Fruit fly (Drosophila melanogaster): ENCODE data around the gene CG13392.
A peak's percentile ranks its signal among the peaks of the same experiment; 100 is the strongest.

CG13392 gene

dm6 chr2L:8384985-8385519, 2.4 kb upstream of the CG13392 start:
- no peak for TF ChIP-seq noc (tag; optimal IDR thresholded peaks at IDR 0.05)

DNA sequence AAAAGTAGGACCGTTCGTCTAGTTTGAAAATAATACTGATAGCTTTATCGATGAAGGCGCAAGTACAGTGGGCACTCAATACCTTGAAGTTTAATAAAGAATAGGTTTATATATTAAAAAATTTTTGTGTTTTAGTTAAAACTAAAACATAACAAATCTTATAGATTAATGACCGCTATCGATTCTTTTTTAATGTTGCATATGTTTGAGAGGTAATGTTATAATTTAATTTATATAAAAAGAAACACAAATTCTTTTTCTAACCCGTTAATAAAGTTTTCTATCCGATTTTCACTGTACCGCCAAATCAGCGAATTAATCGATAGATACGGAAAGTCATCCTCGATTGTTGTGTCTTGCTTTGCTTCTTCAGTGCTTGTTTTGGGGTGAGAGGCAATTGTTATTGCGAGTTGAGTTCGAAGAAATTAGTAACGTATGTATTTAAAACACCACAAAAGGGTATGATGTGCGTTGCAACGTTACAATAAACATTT, 1.5 kb upstream of the CG13392 start, which contains the start of the genes Dad1 and CG13384:
Dad1 (minus strand) TSS at position 30 of the 494 bp plus-strand sequence.
CG13384 (plus strand) TSS at position 348 of the 494 bp plus-strand sequence.
- peak; percentile 97 for TF ChIP-seq noc (tag; optimal IDR thresholded peaks at IDR 0.05)

- TF ChIP-seq noc (tag; optimal IDR thresholded peaks at IDR 0.05) = peak; percentile 70
Measured at dm6 chr2L:8381508-8382036, 1.0 kb downstream of the CG13392 start, which contains the start of gene AlaRS. AlaRS (minus strand) TSS chr2L:8381764.

dm6 chr2L:8376717-8377116, 5.9 kb downstream of the CG13392 start, which contains the start of the genes CG13390 and CG17294:
CG13390 (minus strand) TSS chr2L:8376797.
CG17294 (plus strand) TSS chr2L:8377035.
- peak; percentile 99 for TF ChIP-seq noc (tag; optimal IDR thresholded peaks at IDR 0.05)

DNA sequence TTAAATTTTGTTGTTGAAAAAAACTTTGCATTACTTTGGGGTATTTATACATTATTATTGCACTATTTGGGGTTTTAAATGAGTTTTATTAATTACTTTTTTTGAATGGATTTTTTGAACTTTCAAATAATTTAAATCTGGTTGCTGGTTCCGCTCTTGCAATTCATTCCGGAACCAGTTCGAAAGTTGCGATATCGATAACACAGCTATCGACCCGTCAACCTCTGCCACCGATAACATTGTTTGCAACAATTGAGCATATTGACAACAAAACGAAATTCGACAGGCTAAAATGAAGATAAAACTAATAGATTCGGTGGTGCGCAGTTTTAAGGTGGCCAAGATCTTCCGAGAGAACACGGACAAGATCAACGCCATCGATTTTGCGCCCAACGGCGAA, 8.4 kb downstream of the CG13392 start, which contains the start of gene Wdr82:
Wdr82 (plus strand) TSS at position 227 of the 400 bp plus-strand sequence.
- TF ChIP-seq noc (tag; optimal IDR thresholded peaks at IDR 0.05) = no peak

DNA sequence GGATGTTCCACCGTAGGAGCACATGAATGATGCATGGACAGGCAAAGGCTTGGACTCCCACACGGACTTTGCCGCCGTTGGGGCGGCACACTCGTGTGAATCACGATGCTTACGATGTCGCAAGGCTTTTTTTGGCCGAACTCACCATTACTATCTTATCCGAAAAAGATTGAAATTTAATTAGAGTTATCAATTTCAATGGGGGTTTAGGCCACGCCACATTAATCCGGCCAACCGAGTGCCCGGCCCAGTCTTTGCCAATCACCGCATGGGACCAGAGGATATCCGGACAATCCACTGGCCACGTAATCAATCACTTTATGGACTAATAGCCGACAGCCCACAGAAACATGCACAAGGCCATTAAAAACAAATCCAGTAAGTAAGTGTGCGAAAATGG, 10.4 kb downstream of the CG13392 start:
- no peak for TF ChIP-seq noc (tag; optimal IDR thresholded peaks at IDR 0.05)

- TF ChIP-seq noc (tag; optimal IDR thresholded peaks at IDR 0.05) = no peak
Measured at dm6 chr2L:8371354-8371937, 11.2 kb downstream of the CG13392 start.

- peak; percentile 70 for TF ChIP-seq noc (tag; optimal IDR thresholded peaks at IDR 0.05)
Measured at dm6 chr2L:8370364-8371326, 12.0 kb downstream of the CG13392 start, which contains the start of gene CG17292. CG17292 (plus strand) TSS chr2L:8370454.

DNA sequence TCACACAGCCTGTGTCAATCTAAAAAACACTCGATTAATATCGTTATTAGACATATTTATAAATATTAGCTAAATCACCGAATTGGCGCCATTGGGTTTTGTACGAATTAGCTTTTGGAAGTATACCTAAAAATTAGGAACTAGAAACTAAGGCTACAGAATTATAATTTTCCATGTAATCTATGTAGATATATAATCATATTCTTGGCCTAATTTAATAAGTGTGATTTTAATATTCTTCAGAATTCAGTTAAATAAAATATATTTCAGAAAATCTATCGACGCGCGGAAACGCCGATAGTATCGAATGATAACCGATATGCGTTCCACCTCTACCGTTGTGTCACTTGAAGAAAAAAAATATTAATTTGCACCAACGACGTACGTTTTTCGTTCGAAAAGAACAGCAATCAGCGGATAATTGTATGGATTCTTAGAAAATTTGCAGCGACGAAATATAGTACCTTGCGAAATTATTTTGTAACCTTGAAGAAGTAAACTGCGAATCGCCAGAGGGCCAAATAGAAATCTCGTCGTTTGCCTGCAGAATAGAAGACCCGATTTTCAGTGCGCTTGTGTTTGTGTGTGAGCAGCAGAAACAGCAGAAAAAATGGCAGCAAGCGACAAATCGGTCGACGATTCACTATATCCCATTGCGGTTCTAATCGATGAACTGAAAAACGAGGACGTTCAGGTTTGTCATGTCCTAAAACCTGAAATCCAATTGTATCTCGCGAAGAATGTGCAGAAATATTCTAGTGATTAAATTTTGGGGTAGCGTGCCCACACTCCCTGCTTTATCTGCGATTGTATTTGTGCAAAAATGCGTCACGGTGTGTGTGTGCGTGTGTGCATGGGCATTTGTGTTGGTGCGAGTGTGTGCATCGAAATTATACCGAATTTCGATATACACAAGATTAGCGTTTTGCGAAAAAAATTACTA, 16.6 kb downstream of the CG13392 start, which contains the start of gene Pp2A-29B:
Pp2A-29B (plus strand) TSS at position 338 of the 943 bp plus-strand sequence.
- no peak for TF ChIP-seq noc (tag; optimal IDR thresholded peaks at IDR 0.05)

- TF ChIP-seq noc (tag; optimal IDR thresholded peaks at IDR 0.05) = peak; percentile 31
Measured at dm6 chr2L:8364006-8364956, 18.3 kb downstream of the CG13392 start, which contains the start of the genes RpS13 and CSN8. RpS13 (minus strand) TSS chr2L:8364662. CSN8 (plus strand) TSS chr2L:8364855.

- no peak for TF ChIP-seq noc (tag; optimal IDR thresholded peaks at IDR 0.05)
Measured at dm6 chr2L:8362955-8363285, 19.7 kb downstream of the CG13392 start.

DNA sequence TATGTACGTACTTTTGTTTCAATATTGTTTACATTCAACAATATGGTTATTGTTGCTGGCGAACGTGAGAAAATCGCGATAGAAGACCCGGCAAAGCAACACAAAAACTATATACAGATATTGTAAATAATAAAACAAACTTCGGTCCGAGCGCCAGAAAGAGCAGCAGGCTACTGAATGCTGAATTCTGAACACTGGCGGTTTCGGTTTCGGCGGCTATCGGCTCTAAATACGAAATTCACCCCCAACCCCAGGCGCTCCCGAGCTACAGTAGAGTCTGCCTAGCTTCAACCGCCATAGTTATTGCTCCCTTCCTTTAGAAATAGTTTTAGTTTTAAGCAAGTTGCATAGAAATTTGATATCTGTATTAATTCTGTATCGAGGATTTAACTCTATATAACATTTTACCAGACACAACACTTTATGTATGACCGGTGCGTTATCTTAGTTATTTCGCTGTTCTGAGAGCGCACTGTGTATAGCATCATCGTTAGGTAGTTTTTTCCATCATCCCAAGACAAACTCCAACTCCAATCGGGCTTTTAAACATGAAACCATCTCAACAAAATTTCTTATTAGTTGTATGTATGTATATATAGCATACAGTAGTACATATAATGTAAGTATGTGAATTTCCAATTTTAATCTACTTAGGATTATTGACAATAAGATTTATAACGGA, 20.2 kb downstream of the CG13392 start, which contains the start of gene CG7627:
CG7627 (minus strand) TSS at position 197 of the 682 bp plus-strand sequence.
- TF ChIP-seq noc (tag; optimal IDR thresholded peaks at IDR 0.05) = peak; percentile 88

All from whole organism, larva.